Fruit fly (Drosophila melanogaster): ENCODE results near the gene DIP-epsilon.

DNA sequence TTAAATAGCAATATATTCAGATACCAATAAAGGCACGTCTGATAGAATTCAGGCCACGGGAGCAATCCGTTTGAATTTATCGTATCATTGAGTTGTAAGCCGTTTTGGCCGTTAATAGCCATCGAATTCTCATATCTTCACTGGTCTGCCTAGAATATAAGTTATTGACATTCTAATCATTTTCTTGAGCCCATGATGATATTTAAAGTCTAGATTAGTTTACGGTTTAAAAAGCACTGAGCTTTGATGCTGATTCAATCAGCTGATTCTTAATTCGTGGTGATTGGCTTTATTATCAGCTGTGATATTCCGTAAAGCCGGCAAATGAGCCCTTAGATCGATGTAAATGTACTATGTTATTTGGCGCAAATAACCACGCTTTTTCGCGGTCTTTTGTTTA lies 39.0 kb downstream of the DIP-epsilon start, which contains the start of gene slam:
- TF ChIP-seq Hr78 (GFP tag; optimal IDR thresholded peaks at IDR 0.05), result no peak
- no peak for TF ChIP-seq psq (GFP tag; optimal IDR thresholded peaks at IDR 0.05)
- no peak for TF ChIP-seq lola (GFP tag; optimal IDR thresholded peaks at IDR 0.05)
- no peak for TF ChIP-seq OdsH (GFP tag; optimal IDR thresholded peaks at IDR 0.05)
- TF ChIP-seq h (GFP tag; optimal IDR thresholded peaks at IDR 0.05), result no peak
- TF ChIP-seq Hnf4 (GFP tag; optimal IDR thresholded peaks at IDR 0.05), result no peak
- TF ChIP-seq dl (GFP tag; optimal IDR thresholded peaks at IDR 0.05; ENCODE audit: insufficient read depth in 1 of 2, partially characterized antibody in 2 of 2), result no peak
- TF ChIP-seq woc (GFP tag; optimal IDR thresholded peaks at IDR 0.05), result no peak
- TF ChIP-seq CG32264 (GFP tag; optimal IDR thresholded peaks at IDR 0.05), result no peak
- TF ChIP-seq rgr (GFP tag; optimal IDR thresholded peaks at IDR 0.05), result no peak
- TF ChIP-seq ey (GFP tag; optimal IDR thresholded peaks at IDR 0.05), result no peak
- TF ChIP-seq usp (GFP tag; optimal IDR thresholded peaks at IDR 0.05), result no peak
